Worm (Caenorhabditis elegans): ENCODE measurements around the gene dyf-4.

The dyf-4 gene

ce11 chrV:12553286-12553725 is 27.8 kb upstream of the dyf-4 start (continued):
- TF ChIP-seq mxl-3 (GFP tag; optimal IDR thresholded peaks at IDR 0.05) (peak; percentile 41), jun-1 (tag; optimal IDR thresholded peaks at IDR 0.05) (no peak), ceh-32 (tag; optimal IDR thresholded peaks at IDR 0.05; ENCODE audit: poor library complexity) (no peak), mep-1 (tag; optimal IDR thresholded peaks at IDR 0.05) (peak; percentile 19), R02D3.7 (tag; optimal IDR thresholded peaks at IDR 0.05) (no peak), daf-16 (GFP tag; optimal IDR thresholded peaks at IDR 0.05) (no peak), daf-16 (tag; optimal IDR thresholded peaks at IDR 0.05) (no peak), ctbp-1 (GFP tag; IDR thresholded peaks at IDR 0.05) (peak; percentile 32; the same call in 1 of the 2 replicates), hlh-11 (tag; optimal IDR thresholded peaks at IDR 0.05) (peak; percentile 91), hlh-30 (tag; optimal IDR thresholded peaks at IDR 0.05; ENCODE audit: insufficient read depth) (peak; percentile 79), lsy-2 (tag; optimal IDR thresholded peaks at IDR 0.05) (peak in 1 of 2 experiments; percentile 38), ZK546.5 (tag; optimal IDR thresholded peaks at IDR 0.05) (no peak), zip-11 (GFP tag; IDR thresholded peaks at IDR 0.05) (no peak), aha-1 (tag) (peak; percentile 83), nhr-76 (tag; optimal IDR thresholded peaks at IDR 0.05) (no peak), spr-3 (GFP tag; optimal IDR thresholded peaks at IDR 0.05) (no peak), Y105C5A.15 (GFP tag; IDR thresholded peaks at IDR 0.05) (no peak), ceh-20 (GFP tag; IDR thresholded peaks at IDR 0.05) (peak; percentile 24; the same call in 1 of the 2 replicates), fkh-10 (GFP tag; optimal IDR thresholded peaks at IDR 0.05) (no peak), mdl-1 (tag; optimal IDR thresholded peaks at IDR 0.05) (peak; percentile 34 to 82), nhr-28 (tag; optimal IDR thresholded peaks at IDR 0.05) (peak; percentile 76), gei-8 (GFP tag; optimal IDR thresholded peaks at IDR 0.05) (peak; percentile 12), nhr-10 (tag; optimal IDR thresholded peaks at IDR 0.05) (no peak)

ce11 chrV:12552671-12553212 is 27.2 kb upstream of the dyf-4 start, which contains the start of gene F45D3.4:
Gene F45D3.4 (minus strand): TSS chrV:12553191.
- no peak for TF ChIP-seq saeg-2 (GFP tag; IDR thresholded peaks at IDR 0.05)
- no peak for TF ChIP-seq F37D6.2 (tag; optimal IDR thresholded peaks at IDR 0.05)
- TF ChIP-seq aha-1 (tag): peak; percentile 98
- peak; percentile 10; the same call in 1 of the 2 replicates for TF ChIP-seq T26A8.4 (GFP tag; IDR thresholded peaks at IDR 0.05)
- 0 out of 2 replicates have a peak, but pooled peaks have one; percentile 12 for TF ChIP-seq Y48G9A.11 (GFP tag; IDR thresholded peaks at IDR 0.05)
- no peak for TF ChIP-seq lsy-2 (tag; optimal IDR thresholded peaks at IDR 0.05)
- TF ChIP-seq ama-1 (optimal IDR thresholded peaks at IDR 0.05): peak; percentile 87
- no peak for TF ChIP-seq F26F4.8 (GFP tag; conservative IDR thresholded peaks at IDR 0.05)
- peak; percentile 55; the same call in 1 of the 2 replicates for TF ChIP-seq egl-43 (GFP tag; IDR thresholded peaks at IDR 0.05)
- peak; percentile 6 for TF ChIP-seq mep-1 (tag; optimal IDR thresholded peaks at IDR 0.05)
- TF ChIP-seq spr-1 (tag; optimal IDR thresholded peaks at IDR 0.05): no peak
- TF ChIP-seq zfp-2 (tag; optimal IDR thresholded peaks at IDR 0.05): no peak
- no peak for TF ChIP-seq gei-8 (GFP tag; optimal IDR thresholded peaks at IDR 0.05)

ce11 chrV:12551638-12552478 is 26.3 kb upstream of the dyf-4 start:
- TF ChIP-seq snpc-1.2 (GFP tag; IDR thresholded peaks at IDR 0.05) (0 out of 2 replicates have a peak, but pooled peaks have one; percentile 25), hif-1 (tag; optimal IDR thresholded peaks at IDR 0.05) (no peak), tra-1 (GFP tag; IDR thresholded peaks at IDR 0.05) (0 out of 2 replicates have a peak, but pooled peaks have one; percentile 39), nhr-10 (tag; optimal IDR thresholded peaks at IDR 0.05) (no peak), attf-4 (tag; optimal IDR thresholded peaks at IDR 0.05) (no peak), gei-8 (GFP tag; optimal IDR thresholded peaks at IDR 0.05) (no peak), lir-3 (tag; optimal IDR thresholded peaks at IDR 0.05) (no peak), lsy-2 (tag; optimal IDR thresholded peaks at IDR 0.05) (peak; percentile 6 to 35), vab-7 (GFP tag; IDR thresholded peaks at IDR 0.05) (no peak), ama-1 (optimal IDR thresholded peaks at IDR 0.05) (peak; percentile 46), nhr-6 (tag; optimal IDR thresholded peaks at IDR 0.05) (peak; percentile 81), hlh-30 (tag; optimal IDR thresholded peaks at IDR 0.05; ENCODE audit: insufficient read depth) (peak; percentile 6), T26A8.4 (GFP tag; IDR thresholded peaks at IDR 0.05) (peak; percentile 90), ctbp-1 (GFP tag; IDR thresholded peaks at IDR 0.05) (no peak), ceh-82 (tag; optimal IDR thresholded peaks at IDR 0.05) (no peak), nhr-41 (GFP tag; IDR thresholded peaks at IDR 0.05) (no peak), mes-2 (tag; optimal IDR thresholded peaks at IDR 0.05; ENCODE audit: poor library complexity, severe bottlenecking) (peak; percentile 26), daf-16 (GFP tag; optimal IDR thresholded peaks at IDR 0.05) (no peak), daf-16 (tag; optimal IDR thresholded peaks at IDR 0.05) (no peak), R02D3.7 (tag; optimal IDR thresholded peaks at IDR 0.05) (no peak), tag-97 (GFP tag; IDR thresholded peaks at IDR 0.05) (no peak), unc-62 (GFP tag; optimal IDR thresholded peaks at IDR 0.05 in 1 of 2) (peak in 1 of 2 experiments; percentile 97), unc-62 (tag; optimal IDR thresholded peaks at IDR 0.05) (no peak)
